Worm (Caenorhabditis elegans) whole organism, L2 larva: ENCODE results near the gene K01A12.2.

ENCODE experiments used
- ceh-16 ChIP-seq: fragments of 150-350 bp; optimal IDR thresholded peaks from 2 replicates; lab custom pipeline; 2014; ENCODE audit warnings: missing biosample characterization, missing genetic modification characterization
- ceh-82 ChIP-seq: fragments of 150-350 bp; optimal IDR thresholded peaks from 2 replicates; lab custom pipeline; 2014; ENCODE audit warnings: missing biosample characterization, missing genetic modification characterization
- dmd-4 ChIP-seq: sonication (generic microtip); optimal IDR thresholded peaks from 2 replicates; lab custom pipeline; 2017; ENCODE audit warnings: missing biosample characterization, missing genetic modification characterization
- elt-3 ChIP-seq: sonication (generic microtip); optimal IDR thresholded peaks from 2 replicates; lab custom pipeline; 2017; ENCODE audit warnings: missing biosample characterization, missing genetic modification characterization
- fos-1 ChIP-seq: fragments of 150-350 bp; optimal IDR thresholded peaks from 2 replicates; lab custom pipeline; 2014; ENCODE audit warnings: missing biosample characterization, missing genetic modification characterization
- skn-1 ChIP-seq: sonication (generic microtip); optimal IDR thresholded peaks from 2 replicates; lab custom pipeline; 2017; ENCODE audit warnings: missing biosample characterization, missing genetic modification characterization
- unc-62 ChIP-seq: fragments of 150-350 bp; optimal IDR thresholded peaks from 2 replicates; lab custom pipeline; 2014; ENCODE audit warnings: missing biosample characterization, missing genetic modification reagents, missing genetic modification characterization
- zag-1 ChIP-seq: fragments of 150-350 bp; optimal IDR thresholded peaks from 2 replicates; lab custom pipeline; 2014; ENCODE audit warnings: missing biosample characterization, missing genetic modification characterization

ce11 chrX:8582767-8583360, 30.3 kb upstream of the K01A12.2 start:
- TF ChIP-seq skn-1 (tag; lab: Kevin White, UChicago) (no peak), ceh-82 (tag; lab: Kevin White, UChicago) (no peak), elt-3 (tag; lab: Kevin White, UChicago) (no peak), dmd-4 (tag; lab: Kevin White, UChicago) (no peak), zag-1 (tag; lab: Kevin White, UChicago) (no peak), ceh-16 (no peak), fos-1 (tag; lab: Kevin White, UChicago) (no peak), unc-62 (GFP tag; lab: Kevin White, UChicago) (no peak)
